Worm (Caenorhabditis elegans) whole organism, late embryonic: ENCODE measurements around the gene ctsa-1.1.

Experiments used
- C08G9.2 ChIP-seq: sonication (generic microtip); optimal IDR thresholded peaks from 2 replicates; lab custom pipeline; 2016; ENCODE audit warnings: mild to moderate bottlenecking, missing genetic modification characterization, moderate library complexity, missing compliant biosample characterization
- C38D4.7 ChIP-seq: fragments of 200-800 bp; sonication (Bioruptor generic); optimal IDR thresholded peaks from 2 replicates; lab custom pipeline; 2018; ENCODE audit warnings: mild to moderate bottlenecking, missing genetic modification characterization, moderate library complexity, missing compliant biosample characterization
- F13H6.1 ChIP-seq: sonication (generic microtip); optimal IDR thresholded peaks from 2 replicates; lab custom pipeline; 2016; ENCODE audit warnings: missing genetic modification characterization, missing compliant biosample characterization
- K02D7.2 ChIP-seq: sonication (generic microtip); optimal IDR thresholded peaks from 2 replicates; lab custom pipeline; 2017; ENCODE audit warnings: mild to moderate bottlenecking, missing genetic modification characterization, missing compliant biosample characterization
- T23F11.4 ChIP-seq: fragments of 200-800 bp; sonication (Bioruptor generic); optimal IDR thresholded peaks from 2 replicates; lab custom pipeline; 2018; ENCODE audit warnings: mild to moderate bottlenecking, missing genetic modification characterization, missing compliant biosample characterization
- ahr-1 ChIP-seq: sonication (generic microtip); optimal IDR thresholded peaks from 2 replicates; lab custom pipeline; 2016; ENCODE audit warnings: missing genetic modification characterization, missing compliant biosample characterization
- ceh-14 ChIP-seq: sonication (generic microtip); optimal IDR thresholded peaks from 2 replicates; lab custom pipeline; 2016; ENCODE audit warnings: missing genotype, missing genetic modification characterization, missing compliant biosample characterization
- ceh-19 ChIP-seq: fragments of 200-800 bp; sonication (Bioruptor generic); optimal IDR thresholded peaks from 2 replicates; lab custom pipeline; 2018; ENCODE audit warnings: mild to moderate bottlenecking, missing genetic modification characterization, missing compliant biosample characterization
- ceh-30 ChIP-seq: fragments of 150-350 bp; optimal IDR thresholded peaks from 2 replicates; lab custom pipeline; 2014; ENCODE audit warnings: missing biosample characterization, missing genetic modification characterization
- ceh-31 ChIP-seq: sonication (generic microtip); optimal IDR thresholded peaks from 2 replicates; lab custom pipeline; 2016; ENCODE audit warnings: missing genetic modification characterization, missing compliant biosample characterization
- ceh-45 ChIP-seq: fragments of 200-800 bp; sonication (Bioruptor generic); IDR thresholded peaks from 2 replicates; pipeline ENCODE4 v1.3.6; 2022; ENCODE audit warnings: missing genetic modification reagents, missing genetic modification characterization, missing compliant biosample characterization
- ceh-48 ChIP-seq: sonication (generic microtip); optimal IDR thresholded peaks from 2 replicates; lab custom pipeline; 2016; ENCODE audit warnings: missing genetic modification characterization, inconsistent platforms, missing compliant biosample characterization
- ceh-6 ChIP-seq: fragments of 200-800 bp; sonication (Bioruptor generic); optimal IDR thresholded peaks from 2 replicates; lab custom pipeline; 2018; ENCODE audit warnings: mild to moderate bottlenecking, missing genetic modification characterization, missing compliant biosample characterization
- ceh-9 ChIP-seq: sonication (generic microtip); optimal IDR thresholded peaks from 2 replicates; lab custom pipeline; 2016; ENCODE audit warnings: mild to moderate bottlenecking, missing genetic modification characterization, inconsistent platforms, missing compliant biosample characterization
- dve-1 ChIP-seq: sonication (generic microtip); optimal IDR thresholded peaks from 2 replicates; lab custom pipeline; 2017; ENCODE audit warnings: antibody characterized with exemption, mild to moderate bottlenecking, missing genetic modification characterization, missing compliant biosample characterization
- elt-2 ChIP-seq: sonication (generic microtip); optimal IDR thresholded peaks from 2 replicates; lab custom pipeline; 2016; ENCODE audit warnings: missing genetic modification reagents, missing genetic modification characterization, missing compliant biosample characterization
- elt-4 ChIP-seq: sonication (generic microtip); optimal IDR thresholded peaks from 2 replicates; lab custom pipeline; 2016; ENCODE audit warnings: missing genetic modification characterization, missing compliant biosample characterization
- ets-4 ChIP-seq: sonication (generic microtip); optimal IDR thresholded peaks from 2 replicates; lab custom pipeline; 2016; ENCODE audit warnings: missing genetic modification characterization, missing compliant biosample characterization
- eyg-1 ChIP-seq: sonication (generic microtip); optimal IDR thresholded peaks from 2 replicates; lab custom pipeline; 2016; ENCODE audit warnings: missing genotype, missing genetic modification characterization, missing compliant biosample characterization
- fax-1 ChIP-seq: sonication (generic microtip); optimal IDR thresholded peaks from 2 replicates; lab custom pipeline; 2016; ENCODE audit warnings: missing genotype, missing genetic modification characterization, missing compliant biosample characterization
- fkh-6 ChIP-seq: sonication (generic microtip); optimal IDR thresholded peaks from 2 replicates; lab custom pipeline; 2016; ENCODE audit warnings: missing genetic modification characterization, missing compliant biosample characterization
- hlh-13 ChIP-seq: fragments of 200-800 bp; sonication (Bioruptor generic); optimal IDR thresholded peaks from 2 replicates; lab custom pipeline; 2018; ENCODE audit warnings: mild to moderate bottlenecking, missing genetic modification characterization, missing compliant biosample characterization
- hlh-6 ChIP-seq: sonication (generic microtip); optimal IDR thresholded peaks from 2 replicates; lab custom pipeline; 2016; ENCODE audit warnings: missing genotype, missing genetic modification characterization, missing compliant biosample characterization
- hlh-8 ChIP-seq: sonication (generic microtip); optimal IDR thresholded peaks from 2 replicates; lab custom pipeline; 2016; ENCODE audit warnings: missing genotype, missing genetic modification characterization, missing compliant biosample characterization
- lim-6 ChIP-seq: sonication (generic microtip); optimal IDR thresholded peaks from 2 replicates; lab custom pipeline; 2016; ENCODE audit warnings: missing genetic modification characterization, missing compliant biosample characterization
- lin-11 ChIP-seq: fragments of 200-800 bp; sonication (Bioruptor generic); optimal IDR thresholded peaks from 2 replicates; lab custom pipeline; 2018; ENCODE audit warnings: mild to moderate bottlenecking, missing genetic modification characterization, missing compliant biosample characterization
- madf-2 ChIP-seq: sonication (generic microtip); optimal IDR thresholded peaks from 2 replicates; lab custom pipeline; 2017; ENCODE audit warnings: missing genetic modification characterization, missing compliant biosample characterization
- mec-3 ChIP-seq: sonication (generic microtip); optimal IDR thresholded peaks from 2 replicates; lab custom pipeline; 2016; ENCODE audit warnings: borderline replicate concordance, missing genetic modification characterization, missing compliant biosample characterization
- nhr-232 ChIP-seq: sonication (generic microtip); optimal IDR thresholded peaks from 2 replicates; lab custom pipeline; 2016; ENCODE audit warnings: missing genetic modification characterization, missing compliant biosample characterization
- npax-4 ChIP-seq: sonication (generic microtip); optimal IDR thresholded peaks from 2 replicates; lab custom pipeline; 2016; ENCODE audit warnings: missing genetic modification characterization, missing compliant biosample characterization
- odd-2 ChIP-seq: sonication (generic microtip); optimal IDR thresholded peaks from 2 replicates; lab custom pipeline; 2017; ENCODE audit warnings: antibody characterized with exemption, mild to moderate bottlenecking, missing genetic modification characterization, missing compliant biosample characterization
- pag-3 ChIP-seq: sonication (generic microtip); optimal IDR thresholded peaks from 2 replicates; lab custom pipeline; 2016; ENCODE audit warnings: missing compliant biosample characterization, missing genetic modification characterization, borderline replicate concordance
- pha-2 ChIP-seq: sonication (generic microtip); optimal IDR thresholded peaks from 2 replicates; lab custom pipeline; 2017; ENCODE audit warnings: mild to moderate bottlenecking, missing genetic modification characterization, missing compliant biosample characterization
- pqm-1 ChIP-seq: sonication (generic microtip); optimal IDR thresholded peaks from 2 replicates; lab custom pipeline; 2016; ENCODE audit warnings: missing genetic modification characterization, missing compliant biosample characterization
- rnt-1 ChIP-seq: sonication (generic microtip); optimal IDR thresholded peaks from 2 replicates; lab custom pipeline; 2016; ENCODE audit warnings: missing genetic modification characterization, missing compliant biosample characterization
- sdc-2 ChIP-seq: sonication (generic microtip); optimal IDR thresholded peaks from 2 replicates; lab custom pipeline; 2016; ENCODE audit warnings: missing genotype, missing genetic modification characterization, missing compliant biosample characterization
- sox-4 ChIP-seq: sonication (generic microtip); optimal IDR thresholded peaks from 2 replicates; lab custom pipeline; 2017; ENCODE audit warnings: mild to moderate bottlenecking, missing genetic modification characterization, inconsistent platforms, missing compliant biosample characterization
- tbx-7 ChIP-seq: sonication (generic microtip); optimal IDR thresholded peaks from 2 replicates; lab custom pipeline; 2016; ENCODE audit warnings: missing genotype, missing genetic modification characterization, missing compliant biosample characterization
- ttx-3 ChIP-seq: sonication (generic microtip); optimal IDR thresholded peaks from 2 replicates; lab custom pipeline; 2016; ENCODE audit warnings: missing genetic modification reagents, missing genetic modification characterization, missing compliant biosample characterization
- unc-3 ChIP-seq, 2 experiments: fragments of 200-800 bp in 1 of 2; sonication (Bioruptor generic) in 1 of 2; sonication (generic microtip) in 1 of 2; conservative IDR thresholded peaks in 1 of 2; optimal IDR thresholded peaks in 1 of 2; 2 replicates each; pipeline versions ENCODE4 v1.3.6 to Lab custom; 2016 to 2022; ENCODE audit warnings: missing compliant biosample characterization in 2 of 2, missing genetic modification characterization in 2 of 2, missing genetic modification reagents in 1 of 2
- unc-55 ChIP-seq: sonication (generic microtip); optimal IDR thresholded peaks from 2 replicates; lab custom pipeline; 2017; ENCODE audit warnings: missing biosample characterization, missing genetic modification reagents, missing genetic modification characterization
- unc-86 ChIP-seq: sonication (generic microtip); optimal IDR thresholded peaks from 2 replicates; lab custom pipeline; 2016; ENCODE audit warnings: missing genetic modification characterization, missing compliant biosample characterization
- ztf-16 ChIP-seq: sonication (generic microtip); optimal IDR thresholded peaks from 2 replicates; lab custom pipeline; 2017; ENCODE audit warnings: missing genetic modification characterization, missing compliant biosample characterization

The ctsa-1.1 gene

ce11 chrII:4749581-4749980, 12.1 kb downstream of the ctsa-1.1 start, which contains the start of gene F41C3.2:
F41C3.2 (plus strand) TSS chrII:4749968.
- TF ChIP-seq pha-2: no peak
- TF ChIP-seq ztf-16 (tag; lab: Kevin White, UChicago): no peak
- TF ChIP-seq ceh-14: no peak
- TF ChIP-seq ceh-45 (GFP tag; lab: Robert Waterston, UW): no peak

ce11 chrII:4752257-4752728, 14.8 kb downstream of the ctsa-1.1 start, which contains the start of gene F41C3.1:
F41C3.1 (plus strand) TSS chrII:4752307.
- TF ChIP-seq odd-2 (tag; lab: Kevin White, UChicago) (no peak), npax-4 (tag; lab: Kevin White, UChicago) (no peak), hlh-13 (GFP tag; lab: Kevin White, UChicago) (no peak), hlh-6 (tag; lab: Kevin White, UChicago) (no peak), ttx-3 (no peak), ceh-19 (GFP tag; lab: Kevin White, UChicago) (no peak), ceh-9 (no peak), K02D7.2 (no peak), ceh-30 (tag; lab: Kevin White, UChicago) (no peak), unc-86 (tag; lab: Kevin White, UChicago) (no peak), rnt-1 (no peak), ceh-6 (GFP tag; lab: Kevin White, UChicago) (no peak), C08G9.2 (tag; lab: Kevin White, UChicago) (no peak), ztf-16 (tag; lab: Kevin White, UChicago) (no peak), ets-4 (tag; lab: Kevin White, UChicago) (no peak), sdc-2 (tag; lab: Kevin White, UChicago) (no peak), fkh-6 (tag; lab: Kevin White, UChicago) (no peak), eyg-1 (tag; lab: Kevin White, UChicago) (no peak)
- TF ChIP-seq, all 69 proteins: peak for 0

- TF ChIP-seq ttx-3: no peak
- TF ChIP-seq ceh-31: no peak
- TF ChIP-seq unc-3 (GFP tag; conservative IDR thresholded peaks at IDR 0.05; lab: Robert Waterston, UW): no peak
- TF ChIP-seq unc-3 (tag; optimal IDR thresholded peaks at IDR 0.05; lab: Kevin White, UChicago): no peak
- no peak for TF ChIP-seq ahr-1 (tag; lab: Kevin White, UChicago)
These were observed 15.7 kb downstream of the ctsa-1.1 start, which contains the start of gene C27D9.1 for ce11 chrII:4753133-4753532. C27D9.1 (plus strand) TSS chrII:4753413.

- TF ChIP-seq elt-2 (tag; lab: Kevin White, UChicago): no peak
- TF ChIP-seq ceh-19 (GFP tag; lab: Kevin White, UChicago): no peak
- no peak for TF ChIP-seq unc-86 (tag; lab: Kevin White, UChicago)
- no peak for TF ChIP-seq odd-2 (tag; lab: Kevin White, UChicago)
- no peak for TF ChIP-seq lim-6 (tag; lab: Kevin White, UChicago)
- TF ChIP-seq ceh-48: no peak
- TF ChIP-seq ztf-16 (tag; lab: Kevin White, UChicago): no peak
- TF ChIP-seq unc-3 (GFP tag; conservative IDR thresholded peaks at IDR 0.05; lab: Robert Waterston, UW): no peak
- no peak for TF ChIP-seq unc-3 (tag; optimal IDR thresholded peaks at IDR 0.05; lab: Kevin White, UChicago)
- TF ChIP-seq dve-1 (tag; lab: Kevin White, UChicago): no peak
- TF ChIP-seq sdc-2 (tag; lab: Kevin White, UChicago): no peak
- TF ChIP-seq mec-3 (tag; lab: Kevin White, UChicago): no peak
- no peak for TF ChIP-seq pag-3
- no peak for TF ChIP-seq C38D4.7 (GFP tag; lab: Kevin White, UChicago)
- TF ChIP-seq madf-2 (tag; lab: Kevin White, UChicago): no peak
- no peak for TF ChIP-seq ceh-9
These were observed 18.2 kb downstream of the ctsa-1.1 start for ce11 chrII:4755654-4756053.

ce11 chrII:4756751-4757150, 19.3 kb downstream of the ctsa-1.1 start, which contains the start of gene C27D9.2:
C27D9.2 (minus strand) TSS chrII:4756851.
- no peak for TF ChIP-seq sox-4 (tag; lab: Kevin White, UChicago)
- no peak for TF ChIP-seq ceh-31
- TF ChIP-seq dve-1 (tag; lab: Kevin White, UChicago): no peak
- TF ChIP-seq tbx-7 (tag; lab: Kevin White, UChicago): no peak
- TF ChIP-seq rnt-1: no peak
- no peak for TF ChIP-seq madf-2 (tag; lab: Kevin White, UChicago)
- TF ChIP-seq F13H6.1 (tag; lab: Kevin White, UChicago): no peak
- TF ChIP-seq T23F11.4 (GFP tag; lab: Kevin White, UChicago): no peak
- no peak for TF ChIP-seq hlh-8 (tag; lab: Kevin White, UChicago)
- no peak for TF ChIP-seq pqm-1 (tag; lab: Kevin White, UChicago)
- no peak for TF ChIP-seq nhr-232
- TF ChIP-seq ceh-14: no peak
- no peak for TF ChIP-seq elt-4 (tag; lab: Kevin White, UChicago)
- no peak for TF ChIP-seq mec-3 (tag; lab: Kevin White, UChicago)
- TF ChIP-seq C38D4.7 (GFP tag; lab: Kevin White, UChicago): no peak
- no peak for TF ChIP-seq fax-1 (tag; lab: Kevin White, UChicago)
- TF ChIP-seq lin-11 (tag; lab: Kevin White, UChicago): no peak
- no peak for TF ChIP-seq unc-55 (GFP tag; lab: Kevin White, UChicago)
